Fruit fly (Drosophila melanogaster) whole organism, embryonic: ENCODE results near the gene Rnp4F.

Source experiments
- CG10543 ChIP-seq: fragments of 200-800 bp; sonication (Bioruptor generic); optimal IDR thresholded peaks from 3 replicates; lab custom pipeline; 2017; ENCODE audit warnings: missing biosample characterization, mild to moderate bottlenecking, missing genetic modification characterization, moderate library complexity
- CG12219 ChIP-seq: fragments of 200-800 bp; sonication (Bioruptor generic); optimal IDR thresholded peaks from 3 replicates; lab custom pipeline; 2018; ENCODE audit warnings: missing biosample characterization, mild to moderate bottlenecking, missing genetic modification characterization
- CG12236 ChIP-seq: fragments of 200-800 bp; sonication (Bioruptor generic); optimal IDR thresholded peaks from 2 replicates; lab custom pipeline; 2016; ENCODE audit warnings: missing biosample characterization, missing genetic modification characterization
- CG14965 ChIP-seq: fragments of 200-800 bp; sonication (Bioruptor generic); optimal IDR thresholded peaks from 2 replicates; lab custom pipeline; 2016; ENCODE audit warnings: missing biosample characterization, missing genetic modification characterization, borderline replicate concordance
- CG15269 ChIP-seq: fragments of 200-800 bp; sonication (Bioruptor generic); optimal IDR thresholded peaks from 2 replicates; lab custom pipeline; 2018; ENCODE audit warnings: missing biosample characterization, mild to moderate bottlenecking, missing genetic modification characterization, moderate library complexity
- CG16815 ChIP-seq: fragments of 200-800 bp; sonication (Bioruptor generic); optimal IDR thresholded peaks from 3 replicates; lab custom pipeline; 2017; ENCODE audit warnings: missing biosample characterization, mild to moderate bottlenecking, missing genetic modification characterization
- CG17328 ChIP-seq: fragments of 200-800 bp; sonication (Bioruptor generic); IDR thresholded peaks from 2 replicates; pipeline ENCODE4 v1.3.6; 2022; ENCODE audit warnings: missing biosample characterization, missing genetic modification characterization
- CG18011 ChIP-seq: fragments of 200-800 bp; sonication (Bioruptor generic); optimal IDR thresholded peaks from 2 replicates; lab custom pipeline; 2017; ENCODE audit warnings: missing biosample characterization, missing genetic modification characterization, mild to moderate bottlenecking, moderate library complexity, missing genotype
- CG1832 ChIP-seq: fragments of 200-800 bp; sonication (Bioruptor generic); optimal IDR thresholded peaks from 2 replicates; lab custom pipeline; 2017; ENCODE audit warnings: missing biosample characterization, mild to moderate bottlenecking, missing genetic modification characterization, inconsistent platforms
- CG18619 ChIP-seq: fragments of 200-800 bp; sonication (Bioruptor generic); optimal IDR thresholded peaks from 3 replicates; lab custom pipeline; 2017; ENCODE audit warnings: missing biosample characterization, mild to moderate bottlenecking, missing genetic modification characterization
- CG2116 ChIP-seq: fragments of 200-800 bp; sonication (Bioruptor generic); optimal IDR thresholded peaks from 3 replicates; lab custom pipeline; 2018; ENCODE audit warnings: missing biosample characterization, mild to moderate bottlenecking, missing genetic modification characterization
- CG2678 ChIP-seq: fragments of 200-800 bp; sonication (Bioruptor generic); optimal IDR thresholded peaks from 3 replicates; lab custom pipeline; 2019; ENCODE audit warnings: missing biosample characterization, mild to moderate bottlenecking, missing genetic modification characterization, moderate library complexity
- CG3065 ChIP-seq: fragments of 200-800 bp; sonication (Bioruptor generic); optimal IDR thresholded peaks from 2 replicates; lab custom pipeline; 2016; ENCODE audit warnings: missing biosample characterization, missing genetic modification characterization
- CG32532 ChIP-seq: fragments of 200-800 bp; sonication (Bioruptor generic); IDR thresholded peaks from 2 replicates; pipeline ENCODE4 v1.3.6; 2022; ENCODE audit warnings: missing biosample characterization, missing genetic modification characterization
- CG32767 ChIP-seq: fragments of 200-800 bp; sonication (Bioruptor generic); IDR thresholded peaks from 2 replicates; pipeline ENCODE4 v1.3.6; 2022; ENCODE audit warnings: missing biosample characterization, missing genetic modification characterization
- CG6854 ChIP-seq: fragments of 200-800 bp; sonication (Bioruptor generic); optimal IDR thresholded peaks from 3 replicates; lab custom pipeline; 2017; ENCODE audit warnings: missing biosample characterization, mild to moderate bottlenecking, missing genetic modification characterization
- CG8290 ChIP-seq, 3 experiments: fragments of 200-800 bp; sonication (Bioruptor generic); optimal IDR thresholded peaks; 2 replicates each; lab custom pipeline; 2016 to 2019; ENCODE audit warnings: missing biosample characterization in 3 of 3, missing genetic modification characterization in 3 of 3, mild to moderate bottlenecking in 2 of 3, moderate library complexity in 1 of 3
- CG8478 ChIP-seq: fragments of >200 bp; optimal IDR thresholded peaks from 2 replicates; lab custom pipeline; 2018
- CG9609 ChIP-seq: fragments of 200-800 bp; sonication (Bioruptor generic); optimal IDR thresholded peaks from 3 replicates; lab custom pipeline; 2016; ENCODE audit warnings: missing biosample characterization, missing genetic modification characterization
- CG9797 ChIP-seq: fragments of 200-800 bp; sonication (Bioruptor generic); optimal IDR thresholded peaks from 3 replicates; lab custom pipeline; 2018; ENCODE audit warnings: missing biosample characterization, mild to moderate bottlenecking, missing genetic modification characterization
- CG9876 ChIP-seq: fragments of 200-800 bp; sonication (Bioruptor generic); optimal IDR thresholded peaks from 2 replicates; lab custom pipeline; 2016; ENCODE audit warnings: missing biosample characterization, missing genetic modification characterization
- CG9932 ChIP-seq: fragments of 200-800 bp; sonication (Bioruptor generic); IDR thresholded peaks from 2 replicates; pipeline ENCODE4 v1.3.6; 2022; ENCODE audit warnings: missing biosample characterization, missing genetic modification characterization
- Gug ChIP-seq: fragments of 200-800 bp; sonication (Bioruptor generic); IDR thresholded peaks from 4 replicates; pipeline ENCODE4 v1.3.6; 2022; ENCODE audit warnings: missing biosample characterization, missing genetic modification characterization
- Hey ChIP-seq: fragments of 200-800 bp; sonication (Bioruptor generic); optimal IDR thresholded peaks from 3 replicates; lab custom pipeline; 2018; ENCODE audit warnings: missing biosample characterization, mild to moderate bottlenecking, missing genetic modification characterization
- Hr3 ChIP-seq: fragments of 200-800 bp; sonication (Bioruptor generic); optimal IDR thresholded peaks from 3 replicates; lab custom pipeline; 2016; ENCODE audit warnings: missing biosample characterization, missing genetic modification characterization
- Hr78 ChIP-seq, 2 experiments: fragments of 200-800 bp in 1 of 2; fragments of >200 bp in 1 of 2; sonication (Bioruptor generic) in 1 of 2; optimal IDR thresholded peaks; 2 replicates each; lab custom pipeline; 2017 to 2019; ENCODE audit warnings: missing biosample characterization in 2 of 2, missing genetic modification characterization in 2 of 2, mild to moderate bottlenecking in 1 of 2, moderate library complexity in 1 of 2
- Hsf ChIP-seq: fragments of 200-800 bp; sonication (Bioruptor generic); optimal IDR thresholded peaks from 3 replicates; lab custom pipeline; 2016; ENCODE audit warnings: missing biosample characterization, missing genetic modification characterization
- Kr ChIP-seq: fragments of 200-800 bp; sonication (Bioruptor generic); optimal IDR thresholded peaks from 2 replicates; lab custom pipeline; 2017; ENCODE audit warnings: missing biosample characterization, mild to moderate bottlenecking, missing genetic modification characterization
- NC2α ChIP-seq: fragments of 200-800 bp; sonication (Bioruptor generic); optimal IDR thresholded peaks from 2 replicates; lab custom pipeline; 2016; ENCODE audit warnings: missing biosample characterization, missing genetic modification characterization
- Pdp1 ChIP-seq, 2 experiments: fragments of 200-800 bp; sonication (Bioruptor generic); optimal IDR thresholded peaks; 3 replicates each; lab custom pipeline; 2016; ENCODE audit warnings: missing biosample characterization in 2 of 2, missing genetic modification characterization in 2 of 2, mild to moderate bottlenecking in 1 of 2, moderate library complexity in 1 of 2
- Sin3A ChIP-seq: fragments of >200 bp; optimal IDR thresholded peaks from 2 replicates; lab custom pipeline; 2018
- Sox102F ChIP-seq: fragments of 200-800 bp; sonication (Bioruptor generic); optimal IDR thresholded peaks from 2 replicates; lab custom pipeline; 2018; ENCODE audit warnings: missing biosample characterization, mild to moderate bottlenecking, missing genetic modification characterization, moderate library complexity
- Taf1 ChIP-seq: fragments of 200-800 bp; sonication (Bioruptor generic); IDR thresholded peaks from 2 replicates; pipeline ENCODE4 v1.3.6; 2022; ENCODE audit warnings: missing biosample characterization, missing genetic modification characterization
- aop ChIP-seq: fragments of 200-800 bp; sonication (Bioruptor generic); IDR thresholded peaks from 2 replicates; pipeline ENCODE4 v1.3.6; 2022; ENCODE audit warnings: missing biosample characterization, missing genetic modification characterization
- ato ChIP-seq: fragments of 200-800 bp; sonication (Bioruptor generic); IDR thresholded peaks from 2 replicates; pipeline ENCODE4 v1.3.6; 2022; ENCODE audit warnings: missing biosample characterization, missing genetic modification characterization; ENCODE audit not compliant: partially characterized antibody
- br ChIP-seq: fragments of >200 bp; optimal IDR thresholded peaks from 2 replicates; lab custom pipeline; 2017
- cad ChIP-seq: fragments of >200 bp; optimal IDR thresholded peaks from 2 replicates; lab custom pipeline; 2017; ENCODE audit warnings: missing biosample characterization, missing genetic modification characterization
- crc ChIP-seq: fragments of 200-800 bp; sonication (Bioruptor generic); optimal IDR thresholded peaks from 2 replicates; lab custom pipeline; 2016; ENCODE audit warnings: missing biosample characterization, missing genetic modification characterization
- dan ChIP-seq: fragments of 200-800 bp; sonication (Bioruptor generic); IDR thresholded peaks from 2 replicates; pipeline ENCODE4 v1.3.6; 2022; ENCODE audit warnings: missing biosample characterization, missing genetic modification characterization
- disco-r ChIP-seq: fragments of 200-800 bp; sonication (Bioruptor generic); optimal IDR thresholded peaks from 2 replicates; lab custom pipeline; 2016; ENCODE audit warnings: missing biosample characterization, missing genetic modification characterization
- dmrt11E ChIP-seq: fragments of 200-800 bp; sonication (Bioruptor generic); optimal IDR thresholded peaks from 3 replicates; lab custom pipeline; 2018; ENCODE audit warnings: missing biosample characterization, mild to moderate bottlenecking, missing genetic modification characterization, moderate library complexity
- emc ChIP-seq: fragments of 200-800 bp; sonication (Bioruptor generic); optimal IDR thresholded peaks from 2 replicates; lab custom pipeline; 2016; ENCODE audit warnings: missing biosample characterization, missing genetic modification characterization
- esg ChIP-seq: fragments of 200-800 bp; sonication (Bioruptor generic); conservative IDR thresholded peaks from 2 replicates; pipeline ENCODE4 v1.3.6; 2022; ENCODE audit warnings: missing biosample characterization, missing genetic modification characterization
- grn ChIP-seq: fragments of 200-800 bp; sonication (Bioruptor generic); optimal IDR thresholded peaks from 3 replicates; lab custom pipeline; 2017; ENCODE audit warnings: missing biosample characterization, missing genetic modification characterization
- kay ChIP-seq: fragments of 200-800 bp; sonication (Bioruptor generic); optimal IDR thresholded peaks from 2 replicates; lab custom pipeline; 2016; ENCODE audit warnings: missing biosample characterization, missing genetic modification characterization
- lmd ChIP-seq: fragments of 200-800 bp; sonication (Bioruptor generic); IDR thresholded peaks from 2 replicates; pipeline ENCODE4 v1.3.6; 2022; ENCODE audit warnings: missing biosample characterization, missing genetic modification characterization
- pan ChIP-seq, 4 experiments: fragments of >200 bp in 3 of 4; fragments of 200-800 bp in 1 of 4; sonication (Bioruptor generic) in 1 of 4; optimal IDR thresholded peaks in 3 of 4; IDR thresholded peaks in 1 of 4; 2 replicates each; pipeline versions ENCODE4 v1.3.6 to Lab custom; 2017 to 2022; ENCODE audit warnings: missing biosample characterization in 2 of 4, missing genetic modification characterization in 2 of 4, mixed read lengths in 1 of 4
- pros ChIP-seq: fragments of 200-800 bp; sonication (Bioruptor generic); optimal IDR thresholded peaks from 3 replicates; lab custom pipeline; 2019; ENCODE audit warnings: missing biosample characterization, mild to moderate bottlenecking, missing genetic modification characterization, moderate library complexity
- sc ChIP-seq, 3 experiments: fragments of >200 bp in 2 of 3; fragments of 200-800 bp in 1 of 3; sonication (Bioruptor generic) in 1 of 3; optimal IDR thresholded peaks; 2 replicates in 2 of 3; 3 replicates in 1 of 3; lab custom pipeline; 2017; ENCODE audit warnings: mild to moderate bottlenecking in 1 of 3, missing biosample characterization in 1 of 3, missing genetic modification characterization in 1 of 3, missing genetic modification reagents in 1 of 3
- schlank ChIP-seq: fragments of 200-800 bp; sonication (Bioruptor generic); optimal IDR thresholded peaks from 2 replicates; lab custom pipeline; 2018; ENCODE audit warnings: missing biosample characterization, mild to moderate bottlenecking, missing genetic modification characterization
- seq ChIP-seq: fragments of 200-800 bp; sonication (Bioruptor generic); IDR thresholded peaks from 2 replicates; pipeline ENCODE4 v1.3.6; 2022; ENCODE audit warnings: missing biosample characterization, missing genetic modification characterization

The Rnp4F gene

DNA sequence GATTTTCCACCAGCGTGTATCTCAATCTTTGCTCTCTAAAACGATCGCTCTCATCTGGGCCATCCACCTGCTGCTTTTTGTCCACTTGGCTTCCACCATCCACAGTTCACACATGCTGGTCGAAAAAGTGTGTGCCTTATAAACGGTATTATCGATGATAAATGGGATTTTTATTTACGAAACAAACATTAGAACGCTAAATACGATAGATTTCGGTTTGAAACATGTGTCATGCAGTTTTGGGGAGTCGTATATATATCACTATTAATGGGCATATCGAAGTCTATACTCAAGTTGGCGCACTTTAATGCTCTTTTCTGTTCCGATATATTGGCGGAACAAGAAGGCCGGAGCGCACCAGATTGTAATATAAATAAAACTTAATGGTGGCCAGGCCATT, 34.5 kb upstream of the Rnp4F start (continued):
- TF ChIP-seq CG8290 (GFP tag; optimal IDR thresholded peaks at IDR 0.05; lab: Kevin White, UChicago) (no peak), CG8290 (tag; optimal IDR thresholded peaks at IDR 0.05; lab: Kevin White, UChicago) (peak in 1 of 2 experiments; percentile 14), pros (GFP tag; lab: Kevin White, UChicago) (no peak), CG12219 (GFP tag; lab: Kevin White, UChicago) (no peak), br (lab: Kevin White, UChicago) (no peak), Hr78 (GFP tag; optimal IDR thresholded peaks at IDR 0.05; lab: Kevin White, UChicago) (no peak), schlank (tag; lab: Kevin White, UChicago) (no peak), Hsf (GFP tag; lab: Kevin White, UChicago) (no peak), CG18619 (GFP tag; lab: Kevin White, UChicago) (no peak), cad (no peak), Sin3A (lab: Kevin White, UChicago) (no peak), grn (no peak), CG8478 (lab: Kevin White, UChicago) (no peak), CG12236 (GFP tag; lab: Kevin White, UChicago) (no peak), CG9876 (GFP tag; lab: Kevin White, UChicago) (no peak), CG3065 (no peak), CG16815 (no peak), Kr (GFP tag; lab: Kevin White, UChicago) (no peak), CG9932 (GFP tag; lab: Robert Waterston, UW) (peak; percentile 30; the same call in 1 of the 2 replicates), Hr3 (GFP tag; lab: Kevin White, UChicago) (no peak), esg (GFP tag; lab: Robert Waterston, UW) (no peak), CG9797 (GFP tag; lab: Kevin White, UChicago) (no peak), disco-r (GFP tag; lab: Kevin White, UChicago) (no peak), CG32767 (GFP tag; lab: Robert Waterston, UW) (no peak), CG18011 (GFP tag; lab: Kevin White, UChicago) (no peak), CG6854 (GFP tag; lab: Kevin White, UChicago) (no peak), CG9609 (GFP tag; lab: Kevin White, UChicago) (no peak), kay (no peak), lmd (0 out of 2 replicates have a peak, but pooled peaks have one; percentile 19), crc (GFP tag; lab: Kevin White, UChicago) (no peak), pan (optimal IDR thresholded peaks at IDR 0.05; lab: Kevin White, UChicago) (no peak), pan (GFP tag; optimal IDR thresholded peaks at IDR 0.05 in 1 of 2, IDR thresholded peaks at IDR 0.05 in 1 of 2) (peak in 1 of 2 experiments; percentile 10), ato (GFP tag; lab: Robert Waterston, UW) (no peak), NC2α (GFP tag; lab: Kevin White, UChicago) (no peak), dan (GFP tag; lab: Robert Waterston, UW) (no peak), aop (no peak), CG14965 (no peak), CG2116 (no peak), CG17328 (0 out of 2 replicates have a peak, but pooled peaks have one; percentile 16), CG2678 (tag; lab: Kevin White, UChicago) (peak; percentile 24), Gug (no peak), CG10543 (GFP tag; lab: Kevin White, UChicago) (no peak), CG32532 (GFP tag; lab: Robert Waterston, UW) (no peak), dmrt11E (tag; lab: Kevin White, UChicago) (no peak), sc (optimal IDR thresholded peaks at IDR 0.05; lab: Kevin White, UChicago) (no peak), sc (GFP tag; optimal IDR thresholded peaks at IDR 0.05; lab: Kevin White, UChicago) (no peak), Taf1 (GFP tag; lab: Robert Waterston, UW) (no peak), CG15269 (tag; lab: Kevin White, UChicago) (no peak), emc (GFP tag; lab: Kevin White, UChicago) (no peak), seq (GFP tag; lab: Robert Waterston, UW) (no peak), Sox102F (GFP tag; lab: Kevin White, UChicago) (peak; percentile 33), CG1832 (GFP tag; lab: Kevin White, UChicago) (no peak), Hey (tag; lab: Kevin White, UChicago) (no peak), Pdp1 (GFP tag; optimal IDR thresholded peaks at IDR 0.05; lab: Kevin White, UChicago) (no peak)
